Fruit fly (Drosophila melanogaster) whole organism, embryonic: ENCODE data around the gene Hr4.

Experiments
- Antp ChIP-seq: fragments of 200-800 bp; sonication (Bioruptor generic); optimal IDR thresholded peaks from 3 replicates; lab custom pipeline; 2016; ENCODE audit warnings: missing biosample characterization, missing genetic modification characterization
- BEAF-32 ChIP-seq: fragments of 200-800 bp; sonication (Bioruptor generic); optimal IDR thresholded peaks from 3 replicates; lab custom pipeline; 2017; ENCODE audit warnings: missing biosample characterization, missing genetic modification characterization, mild to moderate bottlenecking, moderate library complexity, missing genetic modification reagents
- CG1024 ChIP-seq: fragments of 200-800 bp; sonication (Bioruptor generic); IDR thresholded peaks from 2 replicates; pipeline ENCODE4 v1.3.6; 2022; ENCODE audit warnings: missing biosample characterization, missing genetic modification characterization
- CG10462 ChIP-seq: fragments of 200-800 bp; sonication (Bioruptor generic); optimal IDR thresholded peaks from 2 replicates; lab custom pipeline; 2016; ENCODE audit warnings: missing biosample characterization, missing genetic modification characterization
- CG10959 ChIP-seq: fragments of 200-800 bp; sonication (Bioruptor generic); IDR thresholded peaks from 2 replicates; pipeline ENCODE4 v1.3.6; 2022; ENCODE audit warnings: missing biosample characterization, missing genetic modification characterization
- CG12391 ChIP-seq: fragments of 200-800 bp; sonication (Bioruptor generic); optimal IDR thresholded peaks from 3 replicates; lab custom pipeline; 2018; ENCODE audit warnings: missing biosample characterization, mild to moderate bottlenecking, missing genetic modification characterization, moderate library complexity
- CG13287 ChIP-seq: fragments of 200-800 bp; sonication (Bioruptor generic); IDR thresholded peaks from 2 replicates; pipeline ENCODE4 v1.3.6; 2022; ENCODE audit warnings: missing biosample characterization, missing genetic modification characterization; ENCODE audit not compliant: partially characterized antibody
- CG13624 ChIP-seq: fragments of 200-800 bp; sonication (Bioruptor generic); optimal IDR thresholded peaks from 2 replicates; lab custom pipeline; 2016; ENCODE audit warnings: missing biosample characterization, missing genetic modification characterization
- CG13775 ChIP-seq: fragments of 200-800 bp; sonication (Bioruptor generic); optimal IDR thresholded peaks from 3 replicates; lab custom pipeline; 2017; ENCODE audit warnings: missing biosample characterization, mild to moderate bottlenecking, missing genetic modification characterization
- CG14014 ChIP-seq: fragments of 200-800 bp; sonication (Bioruptor generic); IDR thresholded peaks from 2 replicates; pipeline ENCODE4 v1.3.6; 2022; ENCODE audit warnings: missing biosample characterization, missing genetic modification characterization
- CG14050 ChIP-seq: fragments of 200-800 bp; sonication (Bioruptor generic); IDR thresholded peaks from 3 replicates; pipeline ENCODE4 v1.3.6; 2022; ENCODE audit warnings: missing biosample characterization, missing genetic modification characterization
- CG15601 ChIP-seq: fragments of 200-800 bp; sonication (Bioruptor generic); optimal IDR thresholded peaks from 3 replicates; lab custom pipeline; 2019; ENCODE audit warnings: missing biosample characterization, mild to moderate bottlenecking, missing genetic modification characterization, moderate library complexity
- CG1792 ChIP-seq: fragments of 200-800 bp; sonication (Bioruptor generic); optimal IDR thresholded peaks from 2 replicates; lab custom pipeline; 2016; ENCODE audit warnings: missing biosample characterization, missing genetic modification characterization
- CG31365 ChIP-seq: fragments of 200-800 bp; sonication (Bioruptor generic); optimal IDR thresholded peaks from 2 replicates; lab custom pipeline; 2018; ENCODE audit warnings: missing biosample characterization, mild to moderate bottlenecking, missing genetic modification characterization
- CG32772 ChIP-seq: fragments of 200-800 bp; sonication (Bioruptor generic); IDR thresholded peaks from 2 replicates; pipeline ENCODE4 v1.3.6; 2022; ENCODE audit warnings: missing biosample characterization, missing genetic modification characterization
- CG4424 ChIP-seq: fragments of 200-800 bp; sonication (Bioruptor generic); optimal IDR thresholded peaks from 3 replicates; lab custom pipeline; 2016; ENCODE audit warnings: missing biosample characterization, missing genetic modification characterization
- CG6689 ChIP-seq: fragments of 200-800 bp; sonication (Bioruptor generic); IDR thresholded peaks from 2 replicates; pipeline ENCODE4 v1.3.6; 2022; ENCODE audit warnings: missing biosample characterization, missing genetic modification characterization
- Chrac-16 ChIP-seq: fragments of 200-800 bp; sonication (Bioruptor generic); optimal IDR thresholded peaks from 3 replicates; lab custom pipeline; 2016; ENCODE audit warnings: missing biosample characterization, missing genetic modification characterization
- CrebB ChIP-seq: fragments of 200-800 bp; sonication (Bioruptor generic); optimal IDR thresholded peaks from 3 replicates; lab custom pipeline; 2018; ENCODE audit warnings: missing biosample characterization, mild to moderate bottlenecking, missing genetic modification characterization
- Ets97D ChIP-seq: fragments of 200-800 bp; sonication (Bioruptor generic); optimal IDR thresholded peaks from 3 replicates; lab custom pipeline; 2016; ENCODE audit warnings: missing biosample characterization, missing genetic modification characterization
- Gsc ChIP-seq: fragments of 200-800 bp; sonication (Bioruptor generic); IDR thresholded peaks from 2 replicates; pipeline ENCODE4 v1.3.6; 2022; ENCODE audit warnings: missing biosample characterization, missing genetic modification characterization
- Hand ChIP-seq: fragments of 200-800 bp; sonication (Bioruptor generic); optimal IDR thresholded peaks from 2 replicates; lab custom pipeline; 2017; ENCODE audit warnings: mild to moderate bottlenecking, missing biosample characterization, missing genetic modification reagents, missing genetic modification characterization
- Hmr ChIP-seq: fragments of 200-800 bp; sonication (Bioruptor generic); optimal IDR thresholded peaks from 3 replicates; lab custom pipeline; 2017; ENCODE audit warnings: mild to moderate bottlenecking, missing biosample characterization, missing genetic modification reagents, missing genetic modification characterization
- Hr78 ChIP-seq, 2 experiments: fragments of 200-800 bp in 1 of 2; fragments of >200 bp in 1 of 2; sonication (Bioruptor generic) in 1 of 2; optimal IDR thresholded peaks; 2 replicates each; lab custom pipeline; 2017 to 2019; ENCODE audit warnings: missing biosample characterization in 2 of 2, missing genetic modification characterization in 2 of 2, mild to moderate bottlenecking in 1 of 2, moderate library complexity in 1 of 2
- Lpt ChIP-seq: fragments of >200 bp; optimal IDR thresholded peaks from 2 replicates; lab custom pipeline; 2018; ENCODE audit warnings: missing biosample characterization, missing genetic modification characterization
- MBD-R2 ChIP-seq: fragments of 200-800 bp; sonication (Bioruptor generic); IDR thresholded peaks from 2 replicates; pipeline ENCODE4 v1.3.6; 2022; ENCODE audit warnings: missing biosample characterization, missing genetic modification characterization
- Nf-YB ChIP-seq: fragments of 200-800 bp; sonication (Bioruptor generic); optimal IDR thresholded peaks from 3 replicates; lab custom pipeline; 2019; ENCODE audit warnings: missing biosample characterization, mild to moderate bottlenecking, missing genetic modification characterization, moderate library complexity
- Optix ChIP-seq: fragments of 200-800 bp; sonication (Bioruptor generic); IDR thresholded peaks from 3 replicates; pipeline ENCODE4 v1.3.6; 2022; ENCODE audit warnings: missing biosample characterization, missing genetic modification characterization
- Side ChIP-seq: fragments of 200-800 bp; sonication (Bioruptor generic); optimal IDR thresholded peaks from 2 replicates; lab custom pipeline; 2016; ENCODE audit warnings: missing biosample characterization, missing genetic modification characterization
- Sin3A ChIP-seq: fragments of >200 bp; optimal IDR thresholded peaks from 2 replicates; lab custom pipeline; 2018
- Sox102F ChIP-seq: fragments of 200-800 bp; sonication (Bioruptor generic); optimal IDR thresholded peaks from 2 replicates; lab custom pipeline; 2018; ENCODE audit warnings: missing biosample characterization, mild to moderate bottlenecking, missing genetic modification characterization, moderate library complexity
- YL-1 ChIP-seq: fragments of 200-800 bp; sonication (Bioruptor generic); optimal IDR thresholded peaks from 3 replicates; lab custom pipeline; 2017; ENCODE audit warnings: missing biosample characterization, mild to moderate bottlenecking, missing genetic modification characterization
- ab ChIP-seq: fragments of 200-800 bp; sonication (Bioruptor generic); optimal IDR thresholded peaks from 2 replicates; lab custom pipeline; 2016; ENCODE audit warnings: missing biosample characterization, missing genetic modification characterization
- abd-A ChIP-seq: fragments of 200-800 bp; sonication (Bioruptor generic); optimal IDR thresholded peaks from 3 replicates; lab custom pipeline; 2019; ENCODE audit warnings: missing biosample characterization, mild to moderate bottlenecking, missing genetic modification characterization, moderate library complexity
- ap ChIP-seq: fragments of 200-800 bp; sonication (Bioruptor generic); IDR thresholded peaks from 2 replicates; pipeline ENCODE4 v1.3.6; 2022; ENCODE audit warnings: missing biosample characterization, missing genetic modification characterization
- br ChIP-seq: fragments of >200 bp; optimal IDR thresholded peaks from 2 replicates; lab custom pipeline; 2017
- cas ChIP-seq: fragments of 200-800 bp; sonication (Bioruptor generic); IDR thresholded peaks from 2 replicates; pipeline ENCODE4 v1.3.6; 2022; ENCODE audit warnings: missing biosample characterization, missing genetic modification characterization
- cato ChIP-seq: fragments of 200-800 bp; sonication (Bioruptor generic); optimal IDR thresholded peaks from 2 replicates; lab custom pipeline; 2016; ENCODE audit warnings: missing biosample characterization, missing genetic modification characterization, borderline replicate concordance
- cg ChIP-seq: fragments of 200-800 bp; sonication (Bioruptor generic); optimal IDR thresholded peaks from 3 replicates; lab custom pipeline; 2019; ENCODE audit warnings: missing biosample characterization, mild to moderate bottlenecking, missing genetic modification characterization, moderate library complexity
- dati ChIP-seq: fragments of 200-800 bp; sonication (Bioruptor generic); IDR thresholded peaks from 2 replicates; pipeline ENCODE4 v1.3.6; 2022; ENCODE audit warnings: missing biosample characterization, missing genetic modification characterization
- esg ChIP-seq: fragments of 200-800 bp; sonication (Bioruptor generic); conservative IDR thresholded peaks from 2 replicates; pipeline ENCODE4 v1.3.6; 2022; ENCODE audit warnings: missing biosample characterization, missing genetic modification characterization
- gcm ChIP-seq: fragments of 200-800 bp; sonication (Bioruptor generic); optimal IDR thresholded peaks from 2 replicates; lab custom pipeline; 2019; ENCODE audit warnings: missing biosample characterization, mild to moderate bottlenecking, missing genetic modification characterization, moderate library complexity
- gem ChIP-seq: fragments of 200-800 bp; sonication (Bioruptor generic); optimal IDR thresholded peaks from 2 replicates; lab custom pipeline; 2019; ENCODE audit warnings: missing biosample characterization, mild to moderate bottlenecking, missing genetic modification characterization, moderate library complexity
- ken ChIP-seq: fragments of 200-800 bp; sonication (Bioruptor generic); IDR thresholded peaks from 3 replicates; pipeline ENCODE4 v1.3.6; 2022; ENCODE audit warnings: missing biosample characterization, missing genetic modification characterization
- lbe ChIP-seq: fragments of 200-800 bp; sonication (Bioruptor generic); optimal IDR thresholded peaks from 2 replicates; lab custom pipeline; 2016; ENCODE audit warnings: missing biosample characterization, mild to moderate bottlenecking, missing genetic modification characterization
- otp ChIP-seq: fragments of 200-800 bp; sonication (Bioruptor generic); IDR thresholded peaks from 3 replicates; pipeline ENCODE4, ENCODE4 v1.3.6; 2022; ENCODE audit warnings: missing biosample characterization, missing genetic modification characterization
- pb ChIP-seq: fragments of 200-800 bp; sonication (Bioruptor generic); optimal IDR thresholded peaks from 3 replicates; lab custom pipeline; 2016; ENCODE audit warnings: missing biosample characterization, missing genetic modification characterization
- pros ChIP-seq: fragments of 200-800 bp; sonication (Bioruptor generic); optimal IDR thresholded peaks from 3 replicates; lab custom pipeline; 2019; ENCODE audit warnings: missing biosample characterization, mild to moderate bottlenecking, missing genetic modification characterization, moderate library complexity
- sim ChIP-seq: fragments of 200-800 bp; sonication (Bioruptor generic); IDR thresholded peaks from 2 replicates; pipeline ENCODE4 v1.3.6; 2022; ENCODE audit warnings: missing biosample characterization, missing genetic modification characterization
- sqz ChIP-seq: fragments of 200-800 bp; sonication (Bioruptor generic); optimal IDR thresholded peaks from 3 replicates; lab custom pipeline; 2018; ENCODE audit warnings: missing biosample characterization, mild to moderate bottlenecking, missing genetic modification characterization
- vnd ChIP-seq: fragments of 200-800 bp; sonication (Bioruptor generic); IDR thresholded peaks from 3 replicates; pipeline ENCODE4 v1.3.6; 2022; ENCODE audit warnings: missing biosample characterization, missing genetic modification characterization; ENCODE audit not compliant: partially characterized antibody
- wor ChIP-seq: fragments of 200-800 bp; sonication (Bioruptor generic); IDR thresholded peaks from 2 replicates; pipeline ENCODE4 v1.3.6; 2022; ENCODE audit warnings: missing biosample characterization, missing genetic modification characterization
- zen ChIP-seq: fragments of 200-800 bp; sonication (Bioruptor generic); optimal IDR thresholded peaks from 3 replicates; lab custom pipeline; 2018; ENCODE audit warnings: missing biosample characterization, mild to moderate bottlenecking, missing genetic modification characterization, moderate library complexity

Hr4 gene

dm6 chrX:1972150-1972549, 30.4 kb downstream of the Hr4 start (continued):
- TF ChIP-seq cas (GFP tag; lab: Robert Waterston, UW) = no peak
- TF ChIP-seq cato = no peak
- no peak for TF ChIP-seq ap (GFP tag; lab: Robert Waterston, UW)
- TF ChIP-seq gem (tag; lab: Kevin White, UChicago) = no peak
- no peak for TF ChIP-seq vnd
- TF ChIP-seq CG10959 (GFP tag; lab: Robert Waterston, UW) = no peak
- TF ChIP-seq pros (GFP tag; lab: Kevin White, UChicago) = peak; percentile 81
- TF ChIP-seq gcm = no peak
- TF ChIP-seq zen (tag; lab: Kevin White, UChicago) = no peak
- TF ChIP-seq CG31365 (tag; lab: Kevin White, UChicago) = no peak
- TF ChIP-seq MBD-R2 = no peak
- TF ChIP-seq pb (GFP tag; lab: Kevin White, UChicago) = no peak
- no peak for TF ChIP-seq CrebB
- TF ChIP-seq CG10462 = no peak
- TF ChIP-seq CG13287 = no peak
- TF ChIP-seq otp = no peak
- TF ChIP-seq CG6689 (GFP tag; lab: Robert Waterston, UW) = no peak
- no peak for TF ChIP-seq Gsc
- TF ChIP-seq dati (GFP tag; lab: Robert Waterston, UW) = no peak
- no peak for TF ChIP-seq esg (GFP tag; lab: Robert Waterston, UW)
- TF ChIP-seq CG14014 (GFP tag; lab: Robert Waterston, UW) = no peak
- TF ChIP-seq Sox102F (GFP tag; lab: Kevin White, UChicago) = no peak
- no peak for TF ChIP-seq br (lab: Kevin White, UChicago)
- TF ChIP-seq Hr78 (GFP tag; optimal IDR thresholded peaks at IDR 0.05; lab: Kevin White, UChicago) = peak in 1 of 2 experiments; percentile 96
- peak; percentile 94 for TF ChIP-seq sqz
- TF ChIP-seq BEAF-32 (GFP tag; lab: Kevin White, UChicago) = no peak
- TF ChIP-seq Nf-YB (GFP tag; lab: Kevin White, UChicago) = no peak
- no peak for TF ChIP-seq Side (GFP tag; lab: Kevin White, UChicago)
- TF ChIP-seq CG1792 (GFP tag; lab: Kevin White, UChicago) = no peak
- TF ChIP-seq Antp (GFP tag; lab: Kevin White, UChicago) = no peak
- no peak for TF ChIP-seq YL-1 (GFP tag; lab: Kevin White, UChicago)
- no peak for TF ChIP-seq CG13624 (GFP tag; lab: Kevin White, UChicago)
- TF ChIP-seq Ets97D = no peak
- TF ChIP-seq Hmr (GFP tag; lab: Kevin White, UChicago) = no peak
- no peak for TF ChIP-seq Lpt (GFP tag; lab: Kevin White, UChicago)
- 0 out of 3 replicates have a peak, but pooled peaks have one; percentile 30 for TF ChIP-seq ken (GFP tag; lab: Robert Waterston, UW)
- peak; percentile 11 for TF ChIP-seq CG15601
- no peak for TF ChIP-seq Optix
- TF ChIP-seq lbe = no peak
- no peak for TF ChIP-seq Sin3A (lab: Kevin White, UChicago)
- TF ChIP-seq ab (GFP tag; lab: Kevin White, UChicago) = no peak
- no peak for TF ChIP-seq CG1024
- no peak for TF ChIP-seq CG13775 (GFP tag; lab: Kevin White, UChicago)
- TF ChIP-seq CG32772 = peak; percentile 42; the same call in 1 of the 2 replicates
- peak; percentile 37 for TF ChIP-seq abd-A (tag; lab: Kevin White, UChicago)
- no peak for TF ChIP-seq CG12391 (tag; lab: Kevin White, UChicago)
- TF ChIP-seq cg (GFP tag; lab: Kevin White, UChicago) = peak; percentile 62
- TF ChIP-seq CG4424 = no peak
- TF ChIP-seq CG14050 (GFP tag; lab: Robert Waterston, UW) = no peak
- TF ChIP-seq sim (GFP tag; lab: Robert Waterston, UW) = no peak
- TF ChIP-seq wor = no peak
- no peak for TF ChIP-seq Hand (GFP tag; lab: Kevin White, UChicago)
- no peak for TF ChIP-seq Chrac-16 (GFP tag; lab: Kevin White, UChicago)
